Worm (Caenorhabditis elegans) whole organism, L2 larva: ENCODE measurements around the gene srz-11.

Source experiments
- C34F6.9 ChIP-seq: fragments of 150-350 bp; optimal IDR thresholded peaks from 2 replicates; lab custom pipeline; 2014; ENCODE audit warnings: missing biosample characterization, missing genetic modification characterization
- F13H6.1 ChIP-seq: sonication (generic microtip); optimal IDR thresholded peaks from 2 replicates; lab custom pipeline; 2016; ENCODE audit warnings: missing genetic modification characterization, missing compliant biosample characterization
- R02D3.7 ChIP-seq: fragments of 150-350 bp; optimal IDR thresholded peaks from 2 replicates; lab custom pipeline; 2014; ENCODE audit warnings: missing biosample characterization, missing genetic modification characterization
- Y55F3AM.14 ChIP-seq: fragments of 200-800 bp; sonication (Bioruptor generic); optimal IDR thresholded peaks from 2 replicates; lab custom pipeline; 2018; ENCODE audit warnings: mild to moderate bottlenecking, missing genetic modification characterization, missing compliant biosample characterization
- ZK546.5 ChIP-seq: sonication (generic microtip); optimal IDR thresholded peaks from 2 replicates; lab custom pipeline; 2017; ENCODE audit warnings: missing biosample characterization, missing genetic modification characterization
- alr-1 ChIP-seq: fragments of 150-350 bp; optimal IDR thresholded peaks from 2 replicates; lab custom pipeline; 2014; ENCODE audit warnings: missing biosample characterization, missing genetic modification characterization
- aly-2 ChIP-seq: fragments of 150-350 bp; optimal IDR thresholded peaks from 2 replicates; lab custom pipeline; 2014; ENCODE audit warnings: missing biosample characterization, missing genetic modification characterization
- ama-1 ChIP-seq: fragments of 150-350 bp; optimal IDR thresholded peaks from 2 replicates; lab custom pipeline; 2018; ENCODE audit warnings: inconsistent platforms
- blmp-1 ChIP-seq: sonication (generic microtip); optimal IDR thresholded peaks from 2 replicates; lab custom pipeline; 2017; ENCODE audit warnings: missing genetic modification characterization, mild to moderate bottlenecking, missing compliant biosample characterization, antibody characterized with exemption, moderate library complexity; ENCODE audit not compliant: insufficient read depth
- ceh-16 ChIP-seq: fragments of 150-350 bp; optimal IDR thresholded peaks from 2 replicates; lab custom pipeline; 2014; ENCODE audit warnings: missing biosample characterization, missing genetic modification characterization
- ceh-82 ChIP-seq: fragments of 150-350 bp; optimal IDR thresholded peaks from 2 replicates; lab custom pipeline; 2014; ENCODE audit warnings: missing biosample characterization, missing genetic modification characterization
- crh-2 ChIP-seq: sonication (generic microtip); optimal IDR thresholded peaks from 2 replicates; lab custom pipeline; 2017; ENCODE audit warnings: missing biosample characterization, missing genetic modification characterization
- dmd-4 ChIP-seq: sonication (generic microtip); optimal IDR thresholded peaks from 2 replicates; lab custom pipeline; 2017; ENCODE audit warnings: missing biosample characterization, missing genetic modification characterization
- egl-27 ChIP-seq: sonication (generic microtip); optimal IDR thresholded peaks from 3 replicates; lab custom pipeline; 2017; ENCODE audit warnings: missing biosample characterization, missing genetic modification reagents, missing genetic modification characterization
- elt-1 ChIP-seq: fragments of 150-350 bp; optimal IDR thresholded peaks from 2 replicates; lab custom pipeline; 2014; ENCODE audit warnings: missing biosample characterization, missing genetic modification characterization
- elt-3 ChIP-seq: sonication (generic microtip); optimal IDR thresholded peaks from 2 replicates; lab custom pipeline; 2017; ENCODE audit warnings: missing biosample characterization, missing genetic modification characterization
- fos-1 ChIP-seq: fragments of 150-350 bp; optimal IDR thresholded peaks from 2 replicates; lab custom pipeline; 2014; ENCODE audit warnings: missing biosample characterization, missing genetic modification characterization
- gmeb-1 ChIP-seq: fragments of 150-350 bp; optimal IDR thresholded peaks from 2 replicates; lab custom pipeline; 2014; ENCODE audit warnings: missing biosample characterization, missing genetic modification characterization
- lin-11 ChIP-seq: fragments of 150-350 bp; sonication (generic microtip); optimal IDR thresholded peaks from 2 replicates; lab custom pipeline; 2014; ENCODE audit warnings: missing biosample characterization, missing genetic modification characterization, inconsistent platforms, mixed read lengths
- lin-13 ChIP-seq: fragments of 150-350 bp; optimal IDR thresholded peaks from 2 replicates; lab custom pipeline; 2014; ENCODE audit warnings: missing biosample characterization, missing genetic modification reagents, missing genetic modification characterization
- lin-39 ChIP-seq: fragments of 150-350 bp; optimal IDR thresholded peaks from 2 replicates; lab custom pipeline; 2014; ENCODE audit warnings: missing biosample characterization, missing genetic modification reagents, missing genetic modification characterization
- lsy-2 ChIP-seq, 2 experiments: fragments of 150-350 bp in 1 of 2; sonication (generic microtip) in 1 of 2; optimal IDR thresholded peaks; 2 replicates each; lab custom pipeline; 2014 to 2017; ENCODE audit warnings: missing biosample characterization in 2 of 2, missing genetic modification characterization in 2 of 2
- mab-5 ChIP-seq: fragments of 150-350 bp; optimal IDR thresholded peaks from 2 replicates; lab custom pipeline; 2014; ENCODE audit warnings: missing biosample characterization, missing genetic modification characterization
- mbf-1 ChIP-seq: sonication (generic microtip); optimal IDR thresholded peaks from 2 replicates; lab custom pipeline; 2017; ENCODE audit warnings: missing biosample characterization, missing genetic modification characterization
- mdl-1 ChIP-seq, 2 experiments: fragments of 150-350 bp in 1 of 2; sonication (generic microtip) in 1 of 2; optimal IDR thresholded peaks; 2 replicates each; lab custom pipeline; 2017; ENCODE audit warnings: missing biosample characterization in 2 of 2, missing genetic modification characterization in 2 of 2
- nhr-12 ChIP-seq: fragments of 150-350 bp; optimal IDR thresholded peaks from 2 replicates; lab custom pipeline; 2014; ENCODE audit warnings: missing biosample characterization, missing genetic modification characterization
- nhr-129 ChIP-seq: fragments of 150-350 bp; optimal IDR thresholded peaks from 2 replicates; lab custom pipeline; 2014; ENCODE audit warnings: missing biosample characterization, missing genetic modification characterization
- nhr-21 ChIP-seq: fragments of 150-350 bp; optimal IDR thresholded peaks from 2 replicates; lab custom pipeline; 2014; ENCODE audit warnings: missing biosample characterization, missing genetic modification characterization
- nhr-237 ChIP-seq: fragments of 150-350 bp; optimal IDR thresholded peaks from 2 replicates; lab custom pipeline; 2014; ENCODE audit warnings: missing biosample characterization, missing genetic modification characterization
- nhr-25 ChIP-seq: fragments of 150-350 bp; sonication (generic microtip); optimal IDR thresholded peaks from 3 replicates; lab custom pipeline; 2014; ENCODE audit warnings: missing biosample characterization, missing genetic modification characterization
- nhr-6 ChIP-seq: fragments of 150-350 bp; optimal IDR thresholded peaks from 2 replicates; lab custom pipeline; 2014; ENCODE audit warnings: missing biosample characterization, missing genetic modification characterization
- nhr-77 ChIP-seq: fragments of 150-350 bp; optimal IDR thresholded peaks from 2 replicates; lab custom pipeline; 2014; ENCODE audit warnings: missing biosample characterization, missing genetic modification characterization
- peb-1 ChIP-seq: fragments of 150-350 bp; optimal IDR thresholded peaks from 2 replicates; lab custom pipeline; 2014; ENCODE audit warnings: missing biosample characterization, missing genetic modification characterization
- sem-4 ChIP-seq: fragments of 150-350 bp; optimal IDR thresholded peaks from 2 replicates; lab custom pipeline; 2014; ENCODE audit warnings: missing biosample characterization, missing genetic modification reagents, missing genetic modification characterization
- skn-1 ChIP-seq: sonication (generic microtip); optimal IDR thresholded peaks from 2 replicates; lab custom pipeline; 2017; ENCODE audit warnings: missing biosample characterization, missing genetic modification characterization
- sma-3 ChIP-seq: sonication (generic microtip); optimal IDR thresholded peaks from 2 replicates; lab custom pipeline; 2016; ENCODE audit warnings: missing genetic modification reagents, missing genetic modification characterization, missing compliant biosample characterization
- sma-9 ChIP-seq, 2 experiments: fragments of 150-350 bp in 1 of 2; sonication (generic microtip) in 1 of 2; optimal IDR thresholded peaks; 2 replicates each; lab custom pipeline; 2014 to 2016; ENCODE audit warnings: missing genetic modification characterization in 2 of 2, mild to moderate bottlenecking in 1 of 2, missing biosample characterization in 1 of 2, missing compliant biosample characterization in 1 of 2, missing genetic modification reagents in 1 of 2, moderate library complexity in 1 of 2
- snpc-4 ChIP-seq: fragments of 150-350 bp; optimal IDR thresholded peaks from 2 replicates; lab custom pipeline; 2014; ENCODE audit warnings: missing biosample characterization, missing genetic modification characterization
- unc-55 ChIP-seq: fragments of 150-350 bp; sonication (generic microtip); optimal IDR thresholded peaks from 3 replicates; lab custom pipeline; 2014; ENCODE audit warnings: missing biosample characterization, missing genetic modification reagents, missing genetic modification characterization
- unc-62 ChIP-seq: fragments of 150-350 bp; optimal IDR thresholded peaks from 2 replicates; lab custom pipeline; 2014; ENCODE audit warnings: missing biosample characterization, missing genetic modification reagents, missing genetic modification characterization
- zag-1 ChIP-seq: fragments of 150-350 bp; optimal IDR thresholded peaks from 2 replicates; lab custom pipeline; 2014; ENCODE audit warnings: missing biosample characterization, missing genetic modification characterization
- ztf-1 ChIP-seq: fragments of 200-800 bp; sonication (Bioruptor generic); conservative IDR thresholded peaks from 2 replicates; pipeline ENCODE4 v1.3.6; 2022; ENCODE audit warnings: missing genetic modification characterization, missing compliant biosample characterization
- ztf-4 ChIP-seq: fragments of 150-350 bp; optimal IDR thresholded peaks from 2 replicates; lab custom pipeline; 2014; ENCODE audit warnings: missing biosample characterization, missing genetic modification characterization

The srz-11 gene

ce11 chrV:15189567-15189966 is 26.7 kb downstream of the srz-11 start, which contains the start of gene cyn-3:
Gene cyn-3, plus strand, starts transcription at chrV:15189927.
- no peak for TF ChIP-seq unc-62 (GFP tag; lab: Kevin White, UChicago)
- TF ChIP-seq zag-1 = peak; percentile 46
- no peak for TF ChIP-seq nhr-12 (tag; lab: Kevin White, UChicago)
- TF ChIP-seq alr-1 (tag; lab: Kevin White, UChicago) = no peak
- peak; percentile 78 for TF ChIP-seq blmp-1 (tag; lab: Kevin White, UChicago)
- TF ChIP-seq gmeb-1 (tag; lab: Kevin White, UChicago) = peak; percentile 99
- TF ChIP-seq mdl-1 (tag; optimal IDR thresholded peaks at IDR 0.05; lab: Kevin White, UChicago) = no peak
- no peak for TF ChIP-seq nhr-6
- peak; percentile 41 for TF ChIP-seq R02D3.7 (tag; lab: Kevin White, UChicago)
- peak; percentile 93 for TF ChIP-seq C34F6.9 (tag; lab: Kevin White, UChicago)
- TF ChIP-seq nhr-25 (tag; lab: Kevin White, UChicago) = peak; percentile 93
- peak; percentile 85 for TF ChIP-seq nhr-21 (tag; lab: Kevin White, UChicago)
- TF ChIP-seq elt-1 (tag; lab: Kevin White, UChicago) = no peak
- no peak for TF ChIP-seq lin-39 (tag; lab: Kevin White, UChicago)
- TF ChIP-seq peb-1 = no peak
- TF ChIP-seq lin-11 (tag; lab: Kevin White, UChicago) = peak; percentile 91
- peak; percentile 85 for TF ChIP-seq F13H6.1 (tag; lab: Kevin White, UChicago)
- no peak for TF ChIP-seq mbf-1 (tag; lab: Kevin White, UChicago)
- TF ChIP-seq nhr-129 (tag; lab: Kevin White, UChicago) = peak; percentile 89
- peak; percentile 59 for TF ChIP-seq ceh-16 (tag; lab: Kevin White, UChicago)
- peak; percentile 54 for TF ChIP-seq nhr-77
- peak; percentile 81 for TF ChIP-seq mab-5 (tag; lab: Kevin White, UChicago)
- no peak for TF ChIP-seq elt-3 (tag; lab: Kevin White, UChicago)
- TF ChIP-seq snpc-4 (tag; lab: Kevin White, UChicago) = peak; percentile 87
- TF ChIP-seq sem-4 = peak; percentile 92
- no peak for TF ChIP-seq nhr-237 (tag; lab: Kevin White, UChicago)
- peak; percentile 76 for TF ChIP-seq fos-1 (tag; lab: Kevin White, UChicago)
- peak; percentile 82 to 93 for TF ChIP-seq lsy-2 (tag; optimal IDR thresholded peaks at IDR 0.05; lab: Kevin White, UChicago)
- peak; percentile 93 for TF ChIP-seq lin-13 (GFP tag; lab: Kevin White, UChicago)
- TF ChIP-seq ztf-4 (tag; lab: Kevin White, UChicago) = peak; percentile 73
- peak; percentile 85 for TF ChIP-seq ama-1 (lab: Kevin White, UChicago)
- TF ChIP-seq sma-9 (GFP tag; optimal IDR thresholded peaks at IDR 0.05; lab: Kevin White, UChicago) = peak; percentile 90
- TF ChIP-seq sma-9 (tag; optimal IDR thresholded peaks at IDR 0.05; lab: Kevin White, UChicago) = no peak
- no peak for TF ChIP-seq aly-2 (tag; lab: Kevin White, UChicago)
- TF ChIP-seq unc-55 = peak; percentile 97
- peak; percentile 38 for TF ChIP-seq ceh-82 (tag; lab: Kevin White, UChicago)
- TF ChIP-seq egl-27 (tag; lab: Kevin White, UChicago) = peak; percentile 31
- no peak for TF ChIP-seq dmd-4 (tag; lab: Kevin White, UChicago)
- TF ChIP-seq sma-3 (GFP tag; lab: Kevin White, UChicago) = peak; percentile 87
- peak; percentile 96 for TF ChIP-seq crh-2 (tag; lab: Kevin White, UChicago)
- TF ChIP-seq ZK546.5 = peak; percentile 30
- no peak for TF ChIP-seq ztf-1

- peak; percentile 77 for TF ChIP-seq Y55F3AM.14 (GFP tag; lab: Kevin White, UChicago)
- no peak for TF ChIP-seq dmd-4 (tag; lab: Kevin White, UChicago)
- peak; percentile 82 for TF ChIP-seq crh-2 (tag; lab: Kevin White, UChicago)
- TF ChIP-seq C34F6.9 (tag; lab: Kevin White, UChicago) = peak; percentile 62
- TF ChIP-seq lsy-2 (tag; optimal IDR thresholded peaks at IDR 0.05; lab: Kevin White, UChicago) = peak; percentile 25 to 63
- no peak for TF ChIP-seq aly-2 (tag; lab: Kevin White, UChicago)
- peak; percentile 67 for TF ChIP-seq fos-1 (tag; lab: Kevin White, UChicago)
- TF ChIP-seq unc-62 (GFP tag; lab: Kevin White, UChicago) = no peak
- TF ChIP-seq lin-13 (GFP tag; lab: Kevin White, UChicago) = peak; percentile 76
- TF ChIP-seq nhr-6 = no peak
- TF ChIP-seq nhr-129 (tag; lab: Kevin White, UChicago) = peak; percentile 88
- no peak for TF ChIP-seq ceh-82 (tag; lab: Kevin White, UChicago)
- peak; percentile 2 for TF ChIP-seq mab-5 (tag; lab: Kevin White, UChicago)
- TF ChIP-seq sma-9 (GFP tag; optimal IDR thresholded peaks at IDR 0.05; lab: Kevin White, UChicago) = peak; percentile 83
- TF ChIP-seq sma-9 (tag; optimal IDR thresholded peaks at IDR 0.05; lab: Kevin White, UChicago) = no peak
- TF ChIP-seq snpc-4 (tag; lab: Kevin White, UChicago) = peak; percentile 55
- TF ChIP-seq lin-11 (tag; lab: Kevin White, UChicago) = peak; percentile 66
- peak; percentile 75 for TF ChIP-seq sem-4
- TF ChIP-seq elt-1 (tag; lab: Kevin White, UChicago) = no peak
- peak; percentile 89 for TF ChIP-seq ama-1 (lab: Kevin White, UChicago)
- TF ChIP-seq elt-3 (tag; lab: Kevin White, UChicago) = no peak
- no peak for TF ChIP-seq skn-1 (tag; lab: Kevin White, UChicago)
- peak; percentile 32 for TF ChIP-seq blmp-1 (tag; lab: Kevin White, UChicago)
- peak; percentile 69 for TF ChIP-seq F13H6.1 (tag; lab: Kevin White, UChicago)
- peak; percentile 80 for TF ChIP-seq sma-3 (GFP tag; lab: Kevin White, UChicago)
- TF ChIP-seq nhr-25 (tag; lab: Kevin White, UChicago) = no peak
- peak; percentile 81 for TF ChIP-seq nhr-21 (tag; lab: Kevin White, UChicago)
- peak; percentile 73 for TF ChIP-seq unc-55
- TF ChIP-seq gmeb-1 (tag; lab: Kevin White, UChicago) = peak; percentile 76
- TF ChIP-seq ztf-4 (tag; lab: Kevin White, UChicago) = peak; percentile 70
- peak; percentile 56 for TF ChIP-seq egl-27 (tag; lab: Kevin White, UChicago)
- peak; percentile 33 for TF ChIP-seq ceh-16 (tag; lab: Kevin White, UChicago)
Measured at ce11 chrV:15190903-15191302, 28.0 kb downstream of the srz-11 start, which contains the start of gene Y75B12B.11. Gene Y75B12B.11, plus strand, starts transcription at chrV:15191296.
